Worm (Caenorhabditis elegans) whole organism, L2 larva: ENCODE data around the gene lido-11.

ENCODE experiments used
- C34F6.9 ChIP-seq: fragments of 150-350 bp; optimal IDR thresholded peaks from 2 replicates; lab custom pipeline; 2014; ENCODE audit warnings: missing biosample characterization, missing genetic modification characterization
- F13H6.1 ChIP-seq: sonication (generic microtip); optimal IDR thresholded peaks from 2 replicates; lab custom pipeline; 2016; ENCODE audit warnings: missing genetic modification characterization, missing compliant biosample characterization
- Y55F3AM.14 ChIP-seq: fragments of 200-800 bp; sonication (Bioruptor generic); optimal IDR thresholded peaks from 2 replicates; lab custom pipeline; 2018; ENCODE audit warnings: mild to moderate bottlenecking, missing genetic modification characterization, missing compliant biosample characterization
- ZK546.5 ChIP-seq: sonication (generic microtip); optimal IDR thresholded peaks from 2 replicates; lab custom pipeline; 2017; ENCODE audit warnings: missing biosample characterization, missing genetic modification characterization
- alr-1 ChIP-seq: fragments of 150-350 bp; optimal IDR thresholded peaks from 2 replicates; lab custom pipeline; 2014; ENCODE audit warnings: missing biosample characterization, missing genetic modification characterization
- aly-2 ChIP-seq: fragments of 150-350 bp; optimal IDR thresholded peaks from 2 replicates; lab custom pipeline; 2014; ENCODE audit warnings: missing biosample characterization, missing genetic modification characterization
- blmp-1 ChIP-seq: sonication (generic microtip); optimal IDR thresholded peaks from 2 replicates; lab custom pipeline; 2017; ENCODE audit warnings: missing genetic modification characterization, mild to moderate bottlenecking, missing compliant biosample characterization, antibody characterized with exemption, moderate library complexity; ENCODE audit not compliant: insufficient read depth
- ceh-16 ChIP-seq: fragments of 150-350 bp; optimal IDR thresholded peaks from 2 replicates; lab custom pipeline; 2014; ENCODE audit warnings: missing biosample characterization, missing genetic modification characterization
- crh-2 ChIP-seq: sonication (generic microtip); optimal IDR thresholded peaks from 2 replicates; lab custom pipeline; 2017; ENCODE audit warnings: missing biosample characterization, missing genetic modification characterization
- egl-27 ChIP-seq: sonication (generic microtip); optimal IDR thresholded peaks from 3 replicates; lab custom pipeline; 2017; ENCODE audit warnings: missing biosample characterization, missing genetic modification reagents, missing genetic modification characterization
- elt-1 ChIP-seq: fragments of 150-350 bp; optimal IDR thresholded peaks from 2 replicates; lab custom pipeline; 2014; ENCODE audit warnings: missing biosample characterization, missing genetic modification characterization
- elt-3 ChIP-seq: sonication (generic microtip); optimal IDR thresholded peaks from 2 replicates; lab custom pipeline; 2017; ENCODE audit warnings: missing biosample characterization, missing genetic modification characterization
- fos-1 ChIP-seq: fragments of 150-350 bp; optimal IDR thresholded peaks from 2 replicates; lab custom pipeline; 2014; ENCODE audit warnings: missing biosample characterization, missing genetic modification characterization
- gmeb-1 ChIP-seq: fragments of 150-350 bp; optimal IDR thresholded peaks from 2 replicates; lab custom pipeline; 2014; ENCODE audit warnings: missing biosample characterization, missing genetic modification characterization
- lin-13 ChIP-seq: fragments of 150-350 bp; optimal IDR thresholded peaks from 2 replicates; lab custom pipeline; 2014; ENCODE audit warnings: missing biosample characterization, missing genetic modification reagents, missing genetic modification characterization
- lsy-2 ChIP-seq, 2 experiments: fragments of 150-350 bp in 1 of 2; sonication (generic microtip) in 1 of 2; optimal IDR thresholded peaks; 2 replicates each; lab custom pipeline; 2014 to 2017; ENCODE audit warnings: missing biosample characterization in 2 of 2, missing genetic modification characterization in 2 of 2
- mab-5 ChIP-seq: fragments of 150-350 bp; optimal IDR thresholded peaks from 2 replicates; lab custom pipeline; 2014; ENCODE audit warnings: missing biosample characterization, missing genetic modification characterization
- mbf-1 ChIP-seq: sonication (generic microtip); optimal IDR thresholded peaks from 2 replicates; lab custom pipeline; 2017; ENCODE audit warnings: missing biosample characterization, missing genetic modification characterization
- mdl-1 ChIP-seq, 2 experiments: fragments of 150-350 bp in 1 of 2; sonication (generic microtip) in 1 of 2; optimal IDR thresholded peaks; 2 replicates each; lab custom pipeline; 2017; ENCODE audit warnings: missing biosample characterization in 2 of 2, missing genetic modification characterization in 2 of 2
- nhr-11 ChIP-seq: fragments of 150-350 bp; optimal IDR thresholded peaks from 2 replicates; lab custom pipeline; 2014; ENCODE audit warnings: missing biosample characterization, missing genetic modification characterization
- nhr-12 ChIP-seq: fragments of 150-350 bp; optimal IDR thresholded peaks from 2 replicates; lab custom pipeline; 2014; ENCODE audit warnings: missing biosample characterization, missing genetic modification characterization
- nhr-129 ChIP-seq: fragments of 150-350 bp; optimal IDR thresholded peaks from 2 replicates; lab custom pipeline; 2014; ENCODE audit warnings: missing biosample characterization, missing genetic modification characterization
- nhr-21 ChIP-seq: fragments of 150-350 bp; optimal IDR thresholded peaks from 2 replicates; lab custom pipeline; 2014; ENCODE audit warnings: missing biosample characterization, missing genetic modification characterization
- nhr-25 ChIP-seq: fragments of 150-350 bp; sonication (generic microtip); optimal IDR thresholded peaks from 3 replicates; lab custom pipeline; 2014; ENCODE audit warnings: missing biosample characterization, missing genetic modification characterization
- nhr-6 ChIP-seq: fragments of 150-350 bp; optimal IDR thresholded peaks from 2 replicates; lab custom pipeline; 2014; ENCODE audit warnings: missing biosample characterization, missing genetic modification characterization
- peb-1 ChIP-seq: fragments of 150-350 bp; optimal IDR thresholded peaks from 2 replicates; lab custom pipeline; 2014; ENCODE audit warnings: missing biosample characterization, missing genetic modification characterization
- skn-1 ChIP-seq: sonication (generic microtip); optimal IDR thresholded peaks from 2 replicates; lab custom pipeline; 2017; ENCODE audit warnings: missing biosample characterization, missing genetic modification characterization
- sma-9 ChIP-seq, 2 experiments: fragments of 150-350 bp in 1 of 2; sonication (generic microtip) in 1 of 2; optimal IDR thresholded peaks; 2 replicates each; lab custom pipeline; 2014 to 2016; ENCODE audit warnings: missing genetic modification characterization in 2 of 2, mild to moderate bottlenecking in 1 of 2, missing biosample characterization in 1 of 2, missing compliant biosample characterization in 1 of 2, missing genetic modification reagents in 1 of 2, moderate library complexity in 1 of 2
- snpc-4 ChIP-seq: fragments of 150-350 bp; optimal IDR thresholded peaks from 2 replicates; lab custom pipeline; 2014; ENCODE audit warnings: missing biosample characterization, missing genetic modification characterization
- unc-55 ChIP-seq: fragments of 150-350 bp; sonication (generic microtip); optimal IDR thresholded peaks from 3 replicates; lab custom pipeline; 2014; ENCODE audit warnings: missing biosample characterization, missing genetic modification reagents, missing genetic modification characterization
- unc-62 ChIP-seq: fragments of 150-350 bp; optimal IDR thresholded peaks from 2 replicates; lab custom pipeline; 2014; ENCODE audit warnings: missing biosample characterization, missing genetic modification reagents, missing genetic modification characterization
- zag-1 ChIP-seq: fragments of 150-350 bp; optimal IDR thresholded peaks from 2 replicates; lab custom pipeline; 2014; ENCODE audit warnings: missing biosample characterization, missing genetic modification characterization
- ztf-1 ChIP-seq: fragments of 200-800 bp; sonication (Bioruptor generic); conservative IDR thresholded peaks from 2 replicates; pipeline ENCODE4 v1.3.6; 2022; ENCODE audit warnings: missing genetic modification characterization, missing compliant biosample characterization
- ztf-11 ChIP-seq: sonication (generic microtip); optimal IDR thresholded peaks from 2 replicates; lab custom pipeline; 2017; ENCODE audit warnings: missing biosample characterization, missing genetic modification characterization

The lido-11 gene

ce11 chrII:2987122-2987556 is 16.6 kb upstream of the lido-11 start:
- TF ChIP-seq sma-9 (GFP tag; optimal IDR thresholded peaks at IDR 0.05; lab: Kevin White, UChicago) (no peak), sma-9 (tag; optimal IDR thresholded peaks at IDR 0.05; lab: Kevin White, UChicago) (no peak), Y55F3AM.14 (GFP tag; lab: Kevin White, UChicago) (peak; percentile 22), fos-1 (no peak), skn-1 (no peak), nhr-6 (tag; lab: Kevin White, UChicago) (no peak), unc-62 (GFP tag; lab: Kevin White, UChicago) (no peak), unc-55 (GFP tag; lab: Kevin White, UChicago) (no peak), snpc-4 (tag; lab: Kevin White, UChicago) (peak; percentile 52), ZK546.5 (tag; lab: Kevin White, UChicago) (no peak), lin-13 (GFP tag; lab: Kevin White, UChicago) (peak; percentile 3), egl-27 (tag; lab: Kevin White, UChicago) (no peak), ceh-16 (tag; lab: Kevin White, UChicago) (no peak), mdl-1 (tag; optimal IDR thresholded peaks at IDR 0.05; lab: Kevin White, UChicago) (no peak), mbf-1 (tag; lab: Kevin White, UChicago) (no peak)
- TF ChIP-seq, all 48 proteins: peak for 3

ce11 chrII:2987854-2988350 is 15.9 kb upstream of the lido-11 start, which contains the start of gene lido-7:
Gene lido-7, plus strand, starts transcription at chrII:2988300.
- TF ChIP-seq fos-1 (no peak), F13H6.1 (tag; lab: Kevin White, UChicago) (peak; percentile 69), crh-2 (peak; percentile 34), unc-55 (GFP tag; lab: Kevin White, UChicago) (peak; percentile 41), ztf-1 (GFP tag; lab: Robert Waterston, UW) (no peak), Y55F3AM.14 (GFP tag; lab: Kevin White, UChicago) (no peak), nhr-129 (tag; lab: Kevin White, UChicago) (peak; percentile 42), gmeb-1 (peak; percentile 27), nhr-21 (tag; lab: Kevin White, UChicago) (no peak), snpc-4 (tag; lab: Kevin White, UChicago) (no peak), sma-9 (GFP tag; optimal IDR thresholded peaks at IDR 0.05; lab: Kevin White, UChicago) (peak; percentile 76), sma-9 (tag; optimal IDR thresholded peaks at IDR 0.05; lab: Kevin White, UChicago) (no peak), ceh-16 (tag; lab: Kevin White, UChicago) (no peak), lin-13 (GFP tag; lab: Kevin White, UChicago) (peak; percentile 36), nhr-25 (no peak), peb-1 (tag; lab: Kevin White, UChicago) (no peak), alr-1 (no peak), nhr-12 (tag; lab: Kevin White, UChicago) (no peak), aly-2 (tag; lab: Kevin White, UChicago) (no peak), elt-1 (tag; lab: Kevin White, UChicago) (no peak), nhr-6 (tag; lab: Kevin White, UChicago) (no peak), C34F6.9 (peak; percentile 23), lsy-2 (tag; optimal IDR thresholded peaks at IDR 0.05; lab: Kevin White, UChicago) (peak in 1 of 2 experiments; percentile 53)

ce11 chrII:2990089-2990488 is 13.7 kb upstream of the lido-11 start:
- no peak for TF ChIP-seq ceh-16 (tag; lab: Kevin White, UChicago)
- TF ChIP-seq fos-1, result no peak
- no peak for TF ChIP-seq F13H6.1 (tag; lab: Kevin White, UChicago)
- TF ChIP-seq mbf-1 (tag; lab: Kevin White, UChicago), result no peak
- no peak for TF ChIP-seq mab-5 (tag; lab: Kevin White, UChicago)
- no peak for TF ChIP-seq crh-2
- no peak for TF ChIP-seq nhr-11
- TF ChIP-seq elt-3 (tag; lab: Kevin White, UChicago), result no peak
- TF ChIP-seq zag-1 (tag; lab: Kevin White, UChicago), result no peak
- TF ChIP-seq alr-1, result no peak
- no peak for TF ChIP-seq nhr-21 (tag; lab: Kevin White, UChicago)
- no peak for TF ChIP-seq peb-1 (tag; lab: Kevin White, UChicago)
- no peak for TF ChIP-seq nhr-25
- TF ChIP-seq ztf-11, result no peak
- TF ChIP-seq blmp-1 (tag; lab: Kevin White, UChicago), result no peak
- TF ChIP-seq snpc-4 (tag; lab: Kevin White, UChicago), result no peak

ce11 chrII:2991555-2992083 is 12.1 kb upstream of the lido-11 start, which contains the start of gene K08A2.2:
Gene K08A2.2, plus strand, starts transcription at chrII:2991605.
- TF ChIP-seq ceh-16 (tag; lab: Kevin White, UChicago) (no peak), unc-55 (GFP tag; lab: Kevin White, UChicago) (peak; percentile 17)
